Fruit fly (Drosophila melanogaster) S2 (cell line): ENCODE results near the gene tbrd-1.

Source experiments
- CG8478 ChIP-seq: fragments of >200 bp; optimal IDR thresholded peaks from 2 replicates; lab custom pipeline; 2018
- CTCF ChIP-seq, 2 experiments: fragments of >200 bp; optimal IDR thresholded peaks; 2 replicates each; lab custom pipeline; 2018

DNA sequence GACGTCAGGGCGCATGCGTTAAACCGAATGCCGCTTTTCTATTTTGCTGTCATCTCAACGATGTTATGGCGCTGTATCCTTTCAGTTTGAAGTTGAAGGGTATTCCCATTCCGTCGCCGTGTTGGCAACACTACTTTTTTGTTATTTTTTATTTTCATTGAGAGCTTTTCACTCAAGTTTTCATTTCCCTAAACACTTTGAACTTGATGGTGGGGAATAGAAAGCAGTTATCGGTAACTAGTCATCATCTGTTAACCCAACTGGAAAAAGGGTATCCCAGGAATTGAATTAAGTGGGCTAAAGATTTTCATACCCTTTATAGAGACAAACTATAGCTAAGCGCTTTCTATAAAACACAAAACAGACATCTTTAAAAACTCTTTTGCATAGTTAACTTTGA lies 5.8 kb downstream of the tbrd-1 start:
- TF ChIP-seq CTCF (optimal IDR thresholded peaks at IDR 0.05; lab: Kevin White, UChicago) (no peak), CG8478 (no peak)
